Worm (Caenorhabditis elegans) whole organism, L3 larva: ENCODE results near the gene hlh-11.
A peak's percentile ranks its signal among the peaks of the same experiment; 100 is the strongest.

Experiments used
- R02D3.7 ChIP-seq: fragments of 150-350 bp; optimal IDR thresholded peaks from 2 replicates; lab custom pipeline; 2014; ENCODE audit warnings: missing biosample characterization, missing genetic modification characterization
- ama-1 ChIP-seq: fragments of 150-350 bp; optimal IDR thresholded peaks from 2 replicates; lab custom pipeline; 2018
- ceh-16 ChIP-seq: sonication (generic microtip); optimal IDR thresholded peaks from 2 replicates; lab custom pipeline; 2017; ENCODE audit warnings: missing biosample characterization, missing genetic modification characterization
- ceh-82 ChIP-seq: fragments of 150-350 bp; optimal IDR thresholded peaks from 2 replicates; lab custom pipeline; 2014; ENCODE audit warnings: missing biosample characterization, missing genetic modification characterization
- ceh-9 ChIP-seq: sonication (generic microtip); optimal IDR thresholded peaks from 2 replicates; lab custom pipeline; 2018; ENCODE audit warnings: missing biosample characterization, missing genetic modification characterization
- daf-12 ChIP-seq: fragments of 150-350 bp; optimal IDR thresholded peaks from 2 replicates; lab custom pipeline; 2014; ENCODE audit warnings: missing biosample characterization, missing genetic modification reagents, missing genetic modification characterization
- egl-5 ChIP-seq: fragments of 150-350 bp; optimal IDR thresholded peaks from 2 replicates; lab custom pipeline; 2017; ENCODE audit warnings: missing biosample characterization, missing genetic modification reagents, missing genetic modification characterization, inconsistent platforms
- elt-1 ChIP-seq: fragments of 150-350 bp; optimal IDR thresholded peaks from 2 replicates; lab custom pipeline; 2014; ENCODE audit warnings: missing biosample characterization, missing genetic modification characterization
- elt-2 ChIP-seq: sonication (generic microtip); optimal IDR thresholded peaks from 2 replicates; lab custom pipeline; 2016; ENCODE audit warnings: missing genetic modification reagents, mild to moderate bottlenecking, missing genetic modification characterization, missing compliant biosample characterization
- elt-3 ChIP-seq, 3 experiments: fragments of 150-350 bp in 1 of 3; sonication (generic microtip) in 2 of 3; optimal IDR thresholded peaks; 2 replicates in 2 of 3; 4 replicates in 1 of 3; lab custom pipeline; 2014 to 2017; ENCODE audit warnings: missing biosample characterization in 3 of 3, missing genetic modification characterization in 3 of 3
- eor-1 ChIP-seq, 2 experiments: fragments of 150-350 bp; optimal IDR thresholded peaks; 2 replicates each; lab custom pipeline; 2014 to 2018; ENCODE audit warnings: missing biosample characterization in 2 of 2, missing genetic modification characterization in 2 of 2
- fkh-10 ChIP-seq: sonication (generic microtip); optimal IDR thresholded peaks from 2 replicates; lab custom pipeline; 2017; ENCODE audit warnings: missing biosample characterization, missing genetic modification reagents, missing genetic modification characterization
- fos-1 ChIP-seq: fragments of 150-350 bp; optimal IDR thresholded peaks from 2 replicates; lab custom pipeline; 2014; ENCODE audit warnings: missing biosample characterization, missing genetic modification characterization
- hmg-11 ChIP-seq: sonication (generic microtip); optimal IDR thresholded peaks from 2 replicates; lab custom pipeline; 2016; ENCODE audit warnings: missing genetic modification characterization, missing compliant biosample characterization
- lin-15B ChIP-seq: fragments of 150-350 bp; optimal IDR thresholded peaks from 2 replicates; lab custom pipeline; 2014; ENCODE audit warnings: missing biosample characterization, missing genetic modification characterization
- lin-39 ChIP-seq: fragments of 150-350 bp; optimal IDR thresholded peaks from 2 replicates; lab custom pipeline; 2018; ENCODE audit warnings: missing biosample characterization, missing genetic modification reagents, missing genetic modification characterization
- lsy-12 ChIP-seq: sonication (generic microtip); optimal IDR thresholded peaks from 2 replicates; lab custom pipeline; 2016; ENCODE audit warnings: mild to moderate bottlenecking, missing genetic modification characterization, missing compliant biosample characterization
- mdl-1 ChIP-seq: fragments of 150-350 bp; optimal IDR thresholded peaks from 2 replicates; lab custom pipeline; 2014; ENCODE audit warnings: missing biosample characterization, missing genetic modification characterization
- nfya-1 ChIP-seq: sonication (generic microtip); optimal IDR thresholded peaks from 2 replicates; lab custom pipeline; 2017; ENCODE audit warnings: missing genetic modification characterization, mild to moderate bottlenecking, missing compliant biosample characterization, antibody characterized with exemption, moderate library complexity; ENCODE audit not compliant: insufficient read depth
- nhr-11 ChIP-seq: fragments of 150-350 bp; optimal IDR thresholded peaks from 2 replicates; lab custom pipeline; 2014; ENCODE audit warnings: missing biosample characterization, missing genetic modification characterization
- nhr-23 ChIP-seq: fragments of 150-350 bp; optimal IDR thresholded peaks from 2 replicates; lab custom pipeline; 2014; ENCODE audit warnings: missing biosample characterization, missing genetic modification reagents, missing genetic modification characterization
- nhr-237 ChIP-seq: fragments of 150-350 bp; optimal IDR thresholded peaks from 2 replicates; lab custom pipeline; 2014; ENCODE audit warnings: missing biosample characterization, missing genetic modification characterization
- nhr-25 ChIP-seq: sonication (generic microtip); optimal IDR thresholded peaks from 2 replicates; lab custom pipeline; 2017; ENCODE audit warnings: missing biosample characterization, missing genetic modification characterization
- nhr-28 ChIP-seq: fragments of 150-350 bp; optimal IDR thresholded peaks from 2 replicates; lab custom pipeline; 2014; ENCODE audit warnings: missing biosample characterization, missing genetic modification characterization
- nhr-43 ChIP-seq: sonication (generic microtip); optimal IDR thresholded peaks from 2 replicates; lab custom pipeline; 2016; ENCODE audit warnings: mild to moderate bottlenecking, missing genetic modification characterization, missing compliant biosample characterization; ENCODE audit not compliant: poor library complexity, severe bottlenecking
- nhr-67 ChIP-seq: fragments of 150-350 bp; optimal IDR thresholded peaks from 2 replicates; lab custom pipeline; 2014; ENCODE audit warnings: missing biosample characterization, missing genetic modification characterization
- nhr-77 ChIP-seq: fragments of 150-350 bp; optimal IDR thresholded peaks from 2 replicates; lab custom pipeline; 2014; ENCODE audit warnings: missing biosample characterization, missing genetic modification characterization
- pha-4 ChIP-seq: fragments of 150-350 bp; optimal IDR thresholded peaks from 2 replicates; lab custom pipeline; 2014; ENCODE audit warnings: missing biosample characterization, missing genetic modification reagents, missing genetic modification characterization
- pqm-1 ChIP-seq: fragments of 150-350 bp; optimal IDR thresholded peaks from 2 replicates; lab custom pipeline; 2017; ENCODE audit warnings: missing biosample characterization, missing genetic modification characterization, inconsistent platforms
- skn-1 ChIP-seq: fragments of 150-350 bp; optimal IDR thresholded peaks from 2 replicates; lab custom pipeline; 2014; ENCODE audit warnings: missing biosample characterization, missing genetic modification characterization
- snpc-4 ChIP-seq: fragments of 150-350 bp; optimal IDR thresholded peaks from 2 replicates; lab custom pipeline; 2014; ENCODE audit warnings: missing biosample characterization, missing genetic modification characterization
- unc-39 ChIP-seq: sonication (generic microtip); optimal IDR thresholded peaks from 4 replicates; lab custom pipeline; 2017; ENCODE audit warnings: missing biosample characterization, missing genetic modification characterization
- unc-62 ChIP-seq: fragments of 150-350 bp; sonication (generic microtip); optimal IDR thresholded peaks from 4 replicates; lab custom pipeline; 2014; ENCODE audit warnings: missing biosample characterization, missing genetic modification reagents, missing genetic modification characterization
- zag-1 ChIP-seq: fragments of 150-350 bp; optimal IDR thresholded peaks from 2 replicates; lab custom pipeline; 2014; ENCODE audit warnings: missing biosample characterization, missing genetic modification characterization

hlh-11 gene

ce11 chrIII:9663943-9664342, 44.4 kb downstream of the hlh-11 start:
- TF ChIP-seq ceh-82 (tag; lab: Kevin White, UChicago) (no peak), ama-1 (lab: Kevin White, UChicago) (no peak), nhr-43 (no peak), nhr-237 (no peak), daf-12 (tag; lab: Kevin White, UChicago) (no peak), unc-62 (GFP tag; lab: Kevin White, UChicago) (no peak), unc-39 (tag; lab: Kevin White, UChicago) (no peak), elt-3 (tag; optimal IDR thresholded peaks at IDR 0.05; lab: Kevin White, UChicago) (no peak), fkh-10 (GFP tag; lab: Kevin White, UChicago) (no peak), elt-1 (no peak), nhr-11 (tag; lab: Kevin White, UChicago) (no peak), lin-39 (tag; lab: Kevin White, UChicago) (no peak), skn-1 (tag; lab: Kevin White, UChicago) (no peak), ceh-9 (tag; lab: Kevin White, UChicago) (no peak)

ce11 chrIII:9664484-9665221, 45.1 kb downstream of the hlh-11 start:
- TF ChIP-seq elt-3 (tag; optimal IDR thresholded peaks at IDR 0.05; lab: Kevin White, UChicago) = no peak
- no peak for TF ChIP-seq mdl-1 (tag; lab: Kevin White, UChicago)
- TF ChIP-seq lin-39 (tag; lab: Kevin White, UChicago) = peak; percentile 49
- TF ChIP-seq nfya-1 = peak; percentile 43
- no peak for TF ChIP-seq nhr-67 (tag; lab: Kevin White, UChicago)
- peak; percentile 88 for TF ChIP-seq fkh-10 (GFP tag; lab: Kevin White, UChicago)

- TF ChIP-seq lsy-12 (tag; lab: Kevin White, UChicago) (peak; percentile 5), nfya-1 (peak; percentile 64), egl-5 (tag; lab: Kevin White, UChicago) (peak; percentile 45), unc-62 (GFP tag; lab: Kevin White, UChicago) (peak; percentile 57), eor-1 (tag; optimal IDR thresholded peaks at IDR 0.05; lab: Kevin White, UChicago) (no peak), nhr-25 (tag; lab: Kevin White, UChicago) (peak; percentile 45), lin-15B (tag; lab: Kevin White, UChicago) (peak; percentile 38), pqm-1 (tag; lab: Kevin White, UChicago) (peak; percentile 80), ceh-16 (tag; lab: Kevin White, UChicago) (no peak), hmg-11 (tag; lab: Kevin White, UChicago) (peak; percentile 26), lin-39 (tag; lab: Kevin White, UChicago) (peak; percentile 62), nhr-23 (peak; percentile 9), R02D3.7 (tag; lab: Kevin White, UChicago) (peak; percentile 4), fkh-10 (GFP tag; lab: Kevin White, UChicago) (peak; percentile 41), nhr-43 (peak; percentile 42), elt-2 (peak; percentile 85), mdl-1 (tag; lab: Kevin White, UChicago) (peak; percentile 14), fos-1 (tag; lab: Kevin White, UChicago) (no peak), zag-1 (tag; lab: Kevin White, UChicago) (no peak)
These were observed 46.1 kb downstream of the hlh-11 start for ce11 chrIII:9665490-9666179.

- TF ChIP-seq fos-1 (tag; lab: Kevin White, UChicago) = no peak
- no peak for TF ChIP-seq nhr-237
- TF ChIP-seq egl-5 (tag; lab: Kevin White, UChicago) = no peak
- no peak for TF ChIP-seq elt-3 (tag; optimal IDR thresholded peaks at IDR 0.05; lab: Kevin White, UChicago)
- no peak for TF ChIP-seq nfya-1
- TF ChIP-seq nhr-77 (tag; lab: Kevin White, UChicago) = no peak
- TF ChIP-seq ceh-82 (tag; lab: Kevin White, UChicago) = no peak
- no peak for TF ChIP-seq snpc-4 (tag; lab: Kevin White, UChicago)
- TF ChIP-seq nhr-67 (tag; lab: Kevin White, UChicago) = no peak
- TF ChIP-seq nhr-28 (tag; lab: Kevin White, UChicago) = no peak
- no peak for TF ChIP-seq nhr-11 (tag; lab: Kevin White, UChicago)
- TF ChIP-seq nhr-23 = peak; percentile 67
- no peak for TF ChIP-seq daf-12 (tag; lab: Kevin White, UChicago)
- TF ChIP-seq pqm-1 (tag; lab: Kevin White, UChicago) = no peak
- no peak for TF ChIP-seq ceh-16 (tag; lab: Kevin White, UChicago)
- peak; percentile 64 for TF ChIP-seq nhr-25 (tag; lab: Kevin White, UChicago)
- TF ChIP-seq lsy-12 (tag; lab: Kevin White, UChicago) = no peak
- TF ChIP-seq pha-4 (tag; lab: Kevin White, UChicago) = peak; percentile 13
- no peak for TF ChIP-seq eor-1 (tag; optimal IDR thresholded peaks at IDR 0.05; lab: Kevin White, UChicago)
- no peak for TF ChIP-seq hmg-11 (tag; lab: Kevin White, UChicago)
- TF ChIP-seq lin-15B (tag; lab: Kevin White, UChicago) = no peak
- TF ChIP-seq, all 47 proteins: peak for 3
These were observed 46.7 kb downstream of the hlh-11 start for ce11 chrIII:9666239-9666638.
